Fruit fly (Drosophila melanogaster): Measurements from ENCODE around the gene CG31323.

The CG31323 gene

DNA sequence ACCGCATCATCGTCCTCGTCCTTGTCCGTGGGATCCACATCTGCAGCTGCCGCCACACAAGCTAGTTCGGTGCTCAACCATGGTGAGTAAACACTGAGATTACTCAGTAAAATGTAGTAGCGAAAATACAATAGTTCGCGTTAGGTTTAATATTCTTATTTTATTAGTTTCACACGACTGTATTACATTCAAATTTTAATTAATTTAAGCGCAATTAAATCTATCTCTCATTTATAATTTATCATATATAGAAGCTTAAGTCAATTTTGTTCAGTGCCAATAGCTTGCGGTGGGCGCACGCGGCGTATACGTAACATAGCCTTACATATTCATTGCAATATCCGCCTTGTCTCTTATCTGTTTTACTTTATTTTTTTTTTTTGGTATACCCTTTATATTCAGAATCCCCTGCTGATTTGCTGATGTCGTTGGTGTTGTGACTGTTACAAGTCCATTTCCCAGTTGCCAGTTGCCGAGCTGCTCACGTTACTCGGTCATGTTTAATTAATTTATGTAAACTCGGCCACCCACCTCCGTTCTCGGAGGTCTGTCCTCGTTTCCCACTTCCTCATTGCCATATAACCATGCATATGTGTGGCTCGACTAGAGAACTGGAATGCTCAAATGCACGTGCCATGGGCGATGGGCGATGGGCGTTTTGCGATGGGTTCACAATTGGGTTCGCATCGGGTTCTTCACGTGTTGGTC is 45.9 kb upstream of the CG31323 start (continued):
- TF ChIP-seq fd3F (GFP tag; optimal IDR thresholded peaks at IDR 0.05) (no peak), ham (GFP tag; IDR thresholded peaks at IDR 0.05) (no peak), Asciz (GFP tag; optimal IDR thresholded peaks at IDR 0.05) (no peak), CG15479 (GFP tag; optimal IDR thresholded peaks at IDR 0.05) (no peak), dmrt11E (tag; optimal IDR thresholded peaks at IDR 0.05) (no peak), CG12744 (GFP tag; optimal IDR thresholded peaks at IDR 0.05) (no peak), Deaf1 (tag; optimal IDR thresholded peaks at IDR 0.05) (no peak), scrt (GFP tag; optimal IDR thresholded peaks at IDR 0.05) (no peak), ewg (GFP tag; optimal IDR thresholded peaks at IDR 0.05) (no peak), otp (GFP tag; IDR thresholded peaks at IDR 0.05) (no peak)

- TF ChIP-seq sd (tag; optimal IDR thresholded peaks at IDR 0.05): peak; percentile 71
- no peak for TF ChIP-seq zen2 (GFP tag; IDR thresholded peaks at IDR 0.05; ENCODE audit: partially characterized antibody)
- peak; percentile 16 for TF ChIP-seq lab (GFP tag; optimal IDR thresholded peaks at IDR 0.05)
- no peak for TF ChIP-seq so (GFP tag; IDR thresholded peaks at IDR 0.05)
- no peak for TF ChIP-seq CG11456 (GFP tag; IDR thresholded peaks at IDR 0.05)
- peak; percentile 36 for TF ChIP-seq Hey (tag; optimal IDR thresholded peaks at IDR 0.05)
- 0 out of 2 replicates have a peak, but pooled peaks have one; percentile 27 for TF ChIP-seq vvl (GFP tag; IDR thresholded peaks at IDR 0.05)
- 0 out of 2 replicates have a peak, but pooled peaks have one; percentile 11 for TF ChIP-seq Drgx (GFP tag; IDR thresholded peaks at IDR 0.05)
- no peak for TF ChIP-seq dmrt99B (tag; optimal IDR thresholded peaks at IDR 0.05)
- TF ChIP-seq abd-A (tag; optimal IDR thresholded peaks at IDR 0.05): peak; percentile 51
- TF ChIP-seq Med (GFP tag): peak; percentile 36
- no peak for TF ChIP-seq CG32532 (GFP tag; IDR thresholded peaks at IDR 0.05)
- peak; percentile 59 for TF ChIP-seq Ets65A (GFP tag)
- TF ChIP-seq cwo (GFP tag; optimal IDR thresholded peaks at IDR 0.05): peak; percentile 65
- TF ChIP-seq CG13424 (tag; optimal IDR thresholded peaks at IDR 0.05): no peak
- TF ChIP-seq CG11504 (tag; optimal IDR thresholded peaks at IDR 0.05): peak; percentile 7
- 0 out of 2 replicates have a peak, but pooled peaks have one; percentile 6 for TF ChIP-seq ttk (GFP tag; IDR thresholded peaks at IDR 0.05)
- TF ChIP-seq CG2116 (GFP tag; optimal IDR thresholded peaks at IDR 0.05): no peak
- no peak for TF ChIP-seq wek (GFP tag; optimal IDR thresholded peaks at IDR 0.05)
These were observed 44.6 kb upstream of the CG31323 start, which contains the start of gene CG14556 for dm6 chr3R:26125838-26126709. Gene CG14556 (plus strand): TSS chr3R:26126659.

dm6 chr3R:26128442-26129003 is 42.1 kb upstream of the CG31323 start:
- TF ChIP-seq Oli (tag; optimal IDR thresholded peaks at IDR 0.05): no peak
- no peak for TF ChIP-seq PHDP (tag; optimal IDR thresholded peaks at IDR 0.05)
- peak; percentile 11 for TF ChIP-seq CG2678 (tag; optimal IDR thresholded peaks at IDR 0.05)
- no peak for TF ChIP-seq CG11723 (GFP tag; optimal IDR thresholded peaks at IDR 0.05)
- TF ChIP-seq sens (GFP tag): peak; percentile 48
- no peak for TF ChIP-seq ind (GFP tag; optimal IDR thresholded peaks at IDR 0.05)
- no peak for TF ChIP-seq pho (GFP tag; optimal IDR thresholded peaks at IDR 0.05)
- no peak for TF ChIP-seq CG12299 (tag; optimal IDR thresholded peaks at IDR 0.05)
- TF ChIP-seq Six4 (GFP tag; optimal IDR thresholded peaks at IDR 0.05): no peak
- peak; percentile 28 for TF ChIP-seq CG11504 (tag; optimal IDR thresholded peaks at IDR 0.05)
- peak; percentile 6 for TF ChIP-seq Sox100B (GFP tag; optimal IDR thresholded peaks at IDR 0.05)
- no peak for TF ChIP-seq hth (optimal IDR thresholded peaks at IDR 0.05)
- no peak for TF ChIP-seq Tbp (GFP tag; optimal IDR thresholded peaks at IDR 0.05)
- no peak for TF ChIP-seq CG31224 (GFP tag; IDR thresholded peaks at IDR 0.05)
- no peak for TF ChIP-seq sqz (GFP tag; optimal IDR thresholded peaks at IDR 0.05)
- TF ChIP-seq gro (GFP tag; optimal IDR thresholded peaks at IDR 0.05): no peak
- TF ChIP-seq Jarid2 (GFP tag; optimal IDR thresholded peaks at IDR 0.05): no peak
- TF ChIP-seq Sin3A (optimal IDR thresholded peaks at IDR 0.05): no peak
- no peak for TF ChIP-seq B-H1 (GFP tag; IDR thresholded peaks at IDR 0.05)
